Worm (Caenorhabditis elegans): ENCODE measurements around the gene Y51B9A.6.

DNA sequence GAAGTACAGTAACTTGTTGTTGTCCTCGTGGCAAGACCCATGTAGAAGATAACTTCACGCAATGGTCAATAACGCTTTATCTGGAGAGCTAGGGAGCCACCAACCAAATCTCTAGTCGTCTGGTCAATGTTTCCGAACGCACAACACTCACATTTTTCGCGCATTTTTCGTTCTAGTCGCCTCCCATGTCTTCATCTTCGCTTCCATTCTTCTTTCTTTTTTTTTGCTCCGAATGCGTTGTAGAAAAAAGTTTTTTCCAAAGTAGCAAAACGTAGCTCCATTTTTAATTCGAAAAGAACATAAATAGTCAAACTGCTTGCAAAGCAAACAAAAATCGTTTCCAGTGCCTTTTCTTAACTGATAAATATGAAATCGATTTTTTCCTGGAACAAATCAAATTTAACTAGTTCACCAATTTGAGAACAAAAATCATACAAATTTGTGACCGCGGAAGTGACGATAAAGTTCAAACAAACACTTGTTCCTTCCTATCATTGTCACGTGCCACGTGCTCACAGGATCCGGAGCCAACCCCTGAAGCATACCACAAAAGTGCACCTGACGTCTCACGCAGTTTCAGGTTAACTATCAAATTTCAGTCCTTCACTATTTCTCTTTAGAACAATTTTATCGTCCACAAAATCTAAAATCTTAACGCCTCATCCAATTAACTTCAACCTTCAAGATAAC is 16.0 kb upstream of the Y51B9A.6 start:
- no peak for TF ChIP-seq F49E8.2 (tag; optimal IDR thresholded peaks at IDR 0.05; ENCODE audit: borderline replicate concordance)
- no peak for TF ChIP-seq R02D3.7 (tag; optimal IDR thresholded peaks at IDR 0.05)
- TF ChIP-seq mdt-29 (GFP tag; IDR thresholded peaks at IDR 0.05), result no peak
- peak; percentile 37 for TF ChIP-seq nhr-28 (tag; optimal IDR thresholded peaks at IDR 0.05)
- TF ChIP-seq snpc-4 (tag; optimal IDR thresholded peaks at IDR 0.05), result no peak
- no peak for TF ChIP-seq lin-13 (GFP tag; optimal IDR thresholded peaks at IDR 0.05)
- TF ChIP-seq nhr-237 (tag; optimal IDR thresholded peaks at IDR 0.05), result no peak
